Fruit fly (Drosophila melanogaster) whole organism, adult: ENCODE measurements around the gene CG15544.

Source experiments
- CG11617 ChIP-seq: fragments of 200-800 bp; sonication (Bioruptor generic); optimal IDR thresholded peaks from 2 replicates; lab custom pipeline; 2017; ENCODE audit warnings: mild to moderate bottlenecking, missing biosample characterization, missing genetic modification reagents, missing genetic modification characterization
- CG12768 ChIP-seq: fragments of 200-800 bp; sonication (Bioruptor generic); optimal IDR thresholded peaks from 2 replicates; lab custom pipeline; 2017; ENCODE audit warnings: missing biosample characterization, missing genetic modification characterization, mild to moderate bottlenecking, moderate library complexity, missing genetic modification reagents
- CG14711 ChIP-seq: fragments of 200-800 bp; sonication (Bioruptor generic); optimal IDR thresholded peaks from 2 replicates; lab custom pipeline; 2018; ENCODE audit warnings: missing biosample characterization, mild to moderate bottlenecking, missing genetic modification characterization, moderate library complexity
- CG1620 ChIP-seq: fragments of 200-800 bp; sonication (Bioruptor generic); optimal IDR thresholded peaks from 2 replicates; lab custom pipeline; 2016; ENCODE audit warnings: missing biosample characterization, missing genetic modification characterization
- CG33017 ChIP-seq: fragments of 200-800 bp; sonication (Bioruptor generic); optimal IDR thresholded peaks from 2 replicates; lab custom pipeline; 2018; ENCODE audit warnings: missing biosample characterization, mild to moderate bottlenecking, missing genetic modification characterization, moderate library complexity
- CG5204 ChIP-seq: fragments of 200-800 bp; sonication (Bioruptor generic); optimal IDR thresholded peaks from 2 replicates; lab custom pipeline; 2016; ENCODE audit warnings: missing biosample characterization, missing genetic modification characterization
- CG7045 ChIP-seq: fragments of 200-800 bp; sonication (Bioruptor generic); optimal IDR thresholded peaks from 2 replicates; lab custom pipeline; 2017; ENCODE audit warnings: missing biosample characterization, mild to moderate bottlenecking, missing genetic modification characterization
- CG7101 ChIP-seq: fragments of 200-800 bp; sonication (Bioruptor generic); optimal IDR thresholded peaks from 2 replicates; lab custom pipeline; 2018; ENCODE audit warnings: missing biosample characterization, mild to moderate bottlenecking, missing genetic modification characterization, moderate library complexity
- Clk ChIP-seq: fragments of 200-800 bp; sonication (Bioruptor generic); optimal IDR thresholded peaks from 2 replicates; lab custom pipeline; 2017; ENCODE audit warnings: missing biosample characterization, missing genetic modification characterization
- Crg-1 ChIP-seq: fragments of 200-800 bp; sonication (Bioruptor generic); optimal IDR thresholded peaks from 2 replicates; lab custom pipeline; 2016; ENCODE audit warnings: missing biosample characterization, missing genetic modification characterization
- Hr96 ChIP-seq: fragments of 200-800 bp; sonication (Bioruptor generic); optimal IDR thresholded peaks from 2 replicates; lab custom pipeline; 2016; ENCODE audit warnings: missing biosample characterization, missing genetic modification characterization
- Mnt ChIP-seq: fragments of 200-800 bp; sonication (Bioruptor generic); optimal IDR thresholded peaks from 2 replicates; lab custom pipeline; 2016; ENCODE audit warnings: missing biosample characterization, mild to moderate bottlenecking, missing genetic modification characterization
- bab1 ChIP-seq: fragments of 200-800 bp; sonication (Bioruptor generic); optimal IDR thresholded peaks from 3 replicates; lab custom pipeline; 2019; ENCODE audit warnings: missing biosample characterization, mild to moderate bottlenecking, missing genetic modification characterization, moderate library complexity
- cic ChIP-seq: fragments of 200-800 bp; sonication (Bioruptor generic); optimal IDR thresholded peaks from 2 replicates; lab custom pipeline; 2017; ENCODE audit warnings: missing biosample characterization, mild to moderate bottlenecking, missing genetic modification characterization, moderate library complexity
- cnc ChIP-seq, 2 experiments: fragments of >200 bp; optimal IDR thresholded peaks; 2 replicates each; lab custom pipeline; 2017
- kay ChIP-seq: fragments of 200-800 bp; sonication (Bioruptor generic); peaks from one replicate; lab custom pipeline; 2016; ENCODE audit warnings: missing biosample characterization, missing genetic modification characterization, borderline replicate concordance
- ovo ChIP-seq: fragments of 200-800 bp; sonication (Bioruptor generic); optimal IDR thresholded peaks from 2 replicates; lab custom pipeline; 2016; ENCODE audit warnings: missing biosample characterization, missing genetic modification characterization
- pad ChIP-seq: fragments of 200-800 bp; sonication (Bioruptor generic); optimal IDR thresholded peaks from 3 replicates; lab custom pipeline; 2017; ENCODE audit warnings: missing biosample characterization, missing genetic modification characterization, mild to moderate bottlenecking, moderate library complexity, missing genetic modification reagents
- tj ChIP-seq: fragments of 200-800 bp; sonication (Bioruptor generic); optimal IDR thresholded peaks from 3 replicates; lab custom pipeline; 2017; ENCODE audit warnings: missing biosample characterization, mild to moderate bottlenecking, missing genetic modification characterization, moderate library complexity
- toe ChIP-seq: fragments of 200-800 bp; sonication (Bioruptor generic); optimal IDR thresholded peaks from 2 replicates; lab custom pipeline; 2016; ENCODE audit warnings: missing biosample characterization, missing genetic modification characterization

CG15544 gene

dm6 chr3R:30827544-30827943 is at the start of gene CG15544:
Gene CG15544, plus strand, starts transcription at chr3R:30827819.
- TF ChIP-seq CG7101 (tag; lab: Kevin White, UChicago) = no peak

- TF ChIP-seq CG12768 (GFP tag; lab: Kevin White, UChicago) = no peak
- TF ChIP-seq cic (GFP tag; lab: Kevin White, UChicago) = peak; percentile 89
Measured at dm6 chr3R:30779257-30779656, 48.4 kb upstream of the CG15544 start.

- TF ChIP-seq kay (GFP tag; lab: Kevin White, UChicago) (peak; percentile 49), CG1620 (GFP tag; lab: Kevin White, UChicago) (no peak), Crg-1 (GFP tag; lab: Kevin White, UChicago) (no peak), cic (GFP tag; lab: Kevin White, UChicago) (peak; percentile 27)
Measured at dm6 chr3R:30780451-30780850, 47.2 kb upstream of the CG15544 start.

- no peak for TF ChIP-seq tj (GFP tag; lab: Kevin White, UChicago)
Measured at dm6 chr3R:30781116-30781515, 46.5 kb upstream of the CG15544 start.

dm6 chr3R:30781661-30782120 is 45.9 kb upstream of the CG15544 start:
- TF ChIP-seq pad = peak; percentile 84
- TF ChIP-seq CG7101 (tag; lab: Kevin White, UChicago) = peak; percentile 92
- TF ChIP-seq cic (GFP tag; lab: Kevin White, UChicago) = peak; percentile 89
- peak; percentile 85 for TF ChIP-seq Clk (GFP tag; lab: Kevin White, UChicago)
- peak; percentile 77 for TF ChIP-seq CG11617 (GFP tag; lab: Kevin White, UChicago)
- peak; percentile 87 for TF ChIP-seq CG33017 (tag; lab: Kevin White, UChicago)
- peak; percentile 87 for TF ChIP-seq CG5204
- no peak for TF ChIP-seq cnc (optimal IDR thresholded peaks at IDR 0.05; lab: Kevin White, UChicago)
- TF ChIP-seq toe = peak; percentile 87
- TF ChIP-seq ovo (GFP tag; lab: Kevin White, UChicago) = peak; percentile 96
- peak; percentile 76 for TF ChIP-seq Mnt (GFP tag; lab: Kevin White, UChicago)
- TF ChIP-seq CG14711 (tag; lab: Kevin White, UChicago) = peak; percentile 87
- TF ChIP-seq CG1620 (GFP tag; lab: Kevin White, UChicago) = peak; percentile 85
- TF ChIP-seq Crg-1 (GFP tag; lab: Kevin White, UChicago) = peak; percentile 64
- peak; percentile 79 for TF ChIP-seq bab1 (GFP tag; lab: Kevin White, UChicago)
- peak; percentile 91 for TF ChIP-seq CG7045 (GFP tag; lab: Kevin White, UChicago)
- peak; percentile 90 for TF ChIP-seq Hr96
- peak; percentile 92 for TF ChIP-seq CG12768 (GFP tag; lab: Kevin White, UChicago)
- peak; percentile 72 for TF ChIP-seq tj (GFP tag; lab: Kevin White, UChicago)
- peak; percentile 76 for TF ChIP-seq kay (GFP tag; lab: Kevin White, UChicago)

dm6 chr3R:30782553-30782952 is 45.1 kb upstream of the CG15544 start:
- no peak for TF ChIP-seq CG7101 (tag; lab: Kevin White, UChicago)
- no peak for TF ChIP-seq CG7045 (GFP tag; lab: Kevin White, UChicago)
- no peak for TF ChIP-seq toe
- TF ChIP-seq ovo (GFP tag; lab: Kevin White, UChicago) = peak; percentile 69

dm6 chr3R:30789363-30789762 is 38.3 kb upstream of the CG15544 start:
- TF ChIP-seq pad (no peak), bab1 (GFP tag; lab: Kevin White, UChicago) (peak; percentile 15)

- TF ChIP-seq Clk (GFP tag; lab: Kevin White, UChicago) (no peak), cnc (optimal IDR thresholded peaks at IDR 0.05; lab: Kevin White, UChicago) (no peak)
Measured at dm6 chr3R:30792959-30793358, 34.7 kb upstream of the CG15544 start.

dm6 chr3R:30794564-30795313 is 32.9 kb upstream of the CG15544 start:
- TF ChIP-seq CG7045 (GFP tag; lab: Kevin White, UChicago) (no peak), Crg-1 (GFP tag; lab: Kevin White, UChicago) (no peak), tj (GFP tag; lab: Kevin White, UChicago) (peak; percentile 88), Clk (GFP tag; lab: Kevin White, UChicago) (no peak), cic (GFP tag; lab: Kevin White, UChicago) (no peak), Mnt (GFP tag; lab: Kevin White, UChicago) (no peak), CG5204 (no peak), toe (no peak), CG14711 (tag; lab: Kevin White, UChicago) (no peak), cnc (optimal IDR thresholded peaks at IDR 0.05; lab: Kevin White, UChicago) (no peak), kay (GFP tag; lab: Kevin White, UChicago) (no peak), CG11617 (GFP tag; lab: Kevin White, UChicago) (no peak), pad (peak; percentile 67), CG1620 (GFP tag; lab: Kevin White, UChicago) (no peak), Hr96 (no peak), CG12768 (GFP tag; lab: Kevin White, UChicago) (no peak), CG7101 (tag; lab: Kevin White, UChicago) (no peak), bab1 (GFP tag; lab: Kevin White, UChicago) (no peak)
